Fruit fly (Drosophila melanogaster): ENCODE data around the gene Cog8.

dm6 chr2L:11500649-11501048, 1.9 kb upstream of the Cog8 start:
- TF ChIP-seq CG8478 (optimal IDR thresholded peaks at IDR 0.05) (no peak), CTCF (optimal IDR thresholded peaks at IDR 0.05) (no peak)
